Worm (Caenorhabditis elegans): Measurements from ENCODE around the gene C05G5.2.
A peak's percentile ranks its signal among the peaks of the same experiment; 100 is the strongest.

The C05G5.2 gene

ce11 chrX:14787557-14787932, 40.4 kb downstream of the C05G5.2 start:
- TF ChIP-seq hmg-11 (tag; optimal IDR thresholded peaks at IDR 0.05): no peak
- TF ChIP-seq nhr-25 (tag; optimal IDR thresholded peaks at IDR 0.05): peak; percentile 41
- peak; percentile 72 for TF ChIP-seq elt-2 (tag; optimal IDR thresholded peaks at IDR 0.05)
- peak; percentile 36 for TF ChIP-seq pqm-1 (tag; optimal IDR thresholded peaks at IDR 0.05)

ce11 chrX:14790320-14791048, 43.4 kb downstream of the C05G5.2 start, which contains the start of gene tatn-1:
TSS of gene tatn-1 (plus strand) at chrX:14791008.
- TF ChIP-seq tbx-2 (tag; optimal IDR thresholded peaks at IDR 0.05) (peak; percentile 82), mdl-1 (tag; optimal IDR thresholded peaks at IDR 0.05) (peak; percentile 93), snpc-4 (tag; optimal IDR thresholded peaks at IDR 0.05) (no peak), nhr-43 (tag; optimal IDR thresholded peaks at IDR 0.05; ENCODE audit: poor library complexity, severe bottlenecking) (peak; percentile 97), lsy-12 (tag; optimal IDR thresholded peaks at IDR 0.05) (no peak), nhr-23 (tag; optimal IDR thresholded peaks at IDR 0.05) (peak; percentile 98), lin-39 (tag; optimal IDR thresholded peaks at IDR 0.05) (no peak), ceh-28 (tag; optimal IDR thresholded peaks at IDR 0.05) (peak; percentile 21), unc-62 (GFP tag; optimal IDR thresholded peaks at IDR 0.05) (peak; percentile 43), sea-2 (GFP tag; optimal IDR thresholded peaks at IDR 0.05) (no peak), egl-5 (tag; optimal IDR thresholded peaks at IDR 0.05) (peak; percentile 16), nhr-77 (tag; optimal IDR thresholded peaks at IDR 0.05) (peak; percentile 9), jun-1 (tag; optimal IDR thresholded peaks at IDR 0.05) (peak; percentile 83), hmg-11 (tag; optimal IDR thresholded peaks at IDR 0.05) (no peak), ceh-16 (tag; optimal IDR thresholded peaks at IDR 0.05) (no peak), ztf-4 (tag; optimal IDR thresholded peaks at IDR 0.05) (no peak), eor-1 (tag; optimal IDR thresholded peaks at IDR 0.05) (no peak), nhr-25 (tag; optimal IDR thresholded peaks at IDR 0.05) (peak; percentile 98), egl-27 (tag; optimal IDR thresholded peaks at IDR 0.05) (no peak), zag-1 (tag; optimal IDR thresholded peaks at IDR 0.05) (no peak), nhr-67 (tag; optimal IDR thresholded peaks at IDR 0.05) (no peak), pha-4 (tag; optimal IDR thresholded peaks at IDR 0.05) (no peak), pqm-1 (tag; optimal IDR thresholded peaks at IDR 0.05) (peak; percentile 69), nhr-11 (tag; optimal IDR thresholded peaks at IDR 0.05) (no peak), nfya-1 (tag; optimal IDR thresholded peaks at IDR 0.05; ENCODE audit: insufficient read depth) (peak; percentile 16), elt-2 (tag; optimal IDR thresholded peaks at IDR 0.05) (peak; percentile 98), elt-3 (tag; optimal IDR thresholded peaks at IDR 0.05) (peak in 1 of 3 experiments; percentile 66), fos-1 (tag; optimal IDR thresholded peaks at IDR 0.05) (no peak), elt-1 (tag; optimal IDR thresholded peaks at IDR 0.05) (peak; percentile 97), skn-1 (tag; optimal IDR thresholded peaks at IDR 0.05) (peak; percentile 53)

- no peak for TF ChIP-seq pha-4 (tag; optimal IDR thresholded peaks at IDR 0.05)
- TF ChIP-seq ceh-9 (tag; optimal IDR thresholded peaks at IDR 0.05): no peak
- peak; percentile 52 for TF ChIP-seq nhr-43 (tag; optimal IDR thresholded peaks at IDR 0.05; ENCODE audit: poor library complexity, severe bottlenecking)
- no peak for TF ChIP-seq nhr-237 (tag; optimal IDR thresholded peaks at IDR 0.05)
- TF ChIP-seq ama-1 (optimal IDR thresholded peaks at IDR 0.05): peak; percentile 64
- TF ChIP-seq mml-1 (tag; optimal IDR thresholded peaks at IDR 0.05): no peak
- peak; percentile 13 for TF ChIP-seq nfya-1 (tag; optimal IDR thresholded peaks at IDR 0.05; ENCODE audit: insufficient read depth)
- TF ChIP-seq elt-1 (tag; optimal IDR thresholded peaks at IDR 0.05): no peak
- TF ChIP-seq ztf-11 (tag; optimal IDR thresholded peaks at IDR 0.05): no peak
- TF ChIP-seq nhr-12 (tag; optimal IDR thresholded peaks at IDR 0.05): no peak
Observed at ce11 chrX:14791195-14791739, 44.2 kb downstream of the C05G5.2 start.

Measured in whole organism, L3 larva.